Fruit fly (Drosophila melanogaster) S2 (cell line): ENCODE results near the gene kz.

Experiments used
- CG8478 ChIP-seq: fragments of >200 bp; optimal IDR thresholded peaks from 2 replicates; lab custom pipeline; 2018
- CTCF ChIP-seq, 2 experiments: fragments of >200 bp; optimal IDR thresholded peaks; 2 replicates each; lab custom pipeline; 2018

dm6 chrX:2196086-2196732 lies 45.6 kb downstream of the kz start:
- TF ChIP-seq CG8478 (lab: Kevin White, UChicago) = no peak
- TF ChIP-seq CTCF (optimal IDR thresholded peaks at IDR 0.05; lab: Kevin White, UChicago) = no peak
